Worm (Caenorhabditis elegans) whole organism, mixed stage, embryonic: Measurements from ENCODE around the gene M02B7.7.

Source experiments
- mls-2 ChIP-seq: sonication (generic microtip); optimal IDR thresholded peaks from 2 replicates; lab custom pipeline; 2016; ENCODE audit warnings: mild to moderate bottlenecking, missing genetic modification characterization, moderate library complexity, missing compliant biosample characterization
- unc-120 ChIP-seq: sonication (generic microtip); optimal IDR thresholded peaks from 2 replicates; lab custom pipeline; 2017; ENCODE audit warnings: missing genetic modification characterization, missing compliant biosample characterization; ENCODE audit not compliant: poor library complexity, severe bottlenecking

- TF ChIP-seq mls-2 (tag; lab: Kevin White, UChicago), result no peak
- no peak for TF ChIP-seq unc-120 (tag; lab: Kevin White, UChicago)
These were observed 1.8 kb downstream of the M02B7.7 start, which contains the start of gene fbxc-47 for ce11 chrIV:3805219-3805618.
